Worm (Caenorhabditis elegans) whole organism, L1 larva: Measurements from ENCODE around the gene F48C5.2.

ENCODE experiments used
- C16A3.4 ChIP-seq: fragments of 150-350 bp; optimal IDR thresholded peaks from 2 replicates; lab custom pipeline; 2014; ENCODE audit warnings: missing biosample characterization, missing genetic modification characterization
- Y116A8C.19 ChIP-seq: sonication (generic microtip); optimal IDR thresholded peaks from 2 replicates; lab custom pipeline; 2016; ENCODE audit warnings: missing compliant biosample characterization, missing genetic modification characterization, borderline replicate concordance
- aha-1 ChIP-seq: fragments of 150-350 bp; optimal IDR thresholded peaks from 2 replicates; lab custom pipeline; 2014; ENCODE audit warnings: missing biosample characterization, missing genetic modification characterization
- ceh-63 ChIP-seq: fragments of 200-800 bp; sonication (Bioruptor generic); optimal IDR thresholded peaks from 2 replicates; lab custom pipeline; 2018; ENCODE audit warnings: mild to moderate bottlenecking, missing genetic modification characterization, missing compliant biosample characterization
- efl-1 ChIP-seq, 4 experiments: fragments of 150-350 bp; optimal IDR thresholded peaks in 3 of 4; peaks in 1 of 4; 1 replicate in 1 of 4; 2 replicates in 3 of 4; lab custom pipeline; 2014; ENCODE audit warnings: missing biosample characterization in 2 of 4, missing genetic modification characterization in 2 of 4, missing genetic modification reagents in 2 of 4
- egl-13 ChIP-seq: sonication (generic microtip); optimal IDR thresholded peaks from 2 replicates; lab custom pipeline; 2016; ENCODE audit warnings: missing genotype, missing genetic modification reagents, missing genetic modification characterization, missing compliant biosample characterization
- elt-2 ChIP-seq: sonication (generic microtip); optimal IDR thresholded peaks from 2 replicates; lab custom pipeline; 2016; ENCODE audit warnings: missing genetic modification characterization, mild to moderate bottlenecking, inconsistent platforms, missing compliant biosample characterization, missing genetic modification reagents
- elt-3 ChIP-seq, 6 experiments: fragments of 150-350 bp in 1 of 6; sonication (generic microtip); optimal IDR thresholded peaks; 2 replicates each; lab custom pipeline; 2017 to 2018; ENCODE audit warnings: missing biosample characterization in 6 of 6, missing genetic modification characterization in 6 of 6, inconsistent platforms in 1 of 6
- ets-5 ChIP-seq: fragments of 200-800 bp; sonication (Bioruptor generic); IDR thresholded peaks from 2 replicates; pipeline ENCODE4 v1.3.6; 2022; ENCODE audit warnings: missing genetic modification characterization, missing compliant biosample characterization
- fkh-10 ChIP-seq: sonication (generic microtip); optimal IDR thresholded peaks from 2 replicates; lab custom pipeline; 2017; ENCODE audit warnings: missing biosample characterization, missing genetic modification reagents, missing genetic modification characterization
- fkh-4 ChIP-seq: sonication (generic microtip); optimal IDR thresholded peaks from 2 replicates; lab custom pipeline; 2016; ENCODE audit warnings: missing compliant biosample characterization, missing genetic modification characterization, borderline replicate concordance
- fos-1 ChIP-seq: fragments of 150-350 bp; optimal IDR thresholded peaks from 2 replicates; lab custom pipeline; 2014; ENCODE audit warnings: missing biosample characterization, missing genetic modification characterization
- hlh-17 ChIP-seq: fragments of 200-800 bp; sonication (Bioruptor generic); optimal IDR thresholded peaks from 2 replicates; lab custom pipeline; 2018; ENCODE audit warnings: missing genetic modification characterization, mild to moderate bottlenecking, missing compliant biosample characterization, moderate library complexity, borderline replicate concordance
- irx-1 ChIP-seq: sonication (generic microtip); optimal IDR thresholded peaks from 2 replicates; lab custom pipeline; 2016; ENCODE audit warnings: missing genetic modification characterization, missing compliant biosample characterization
- lin-13 ChIP-seq: fragments of 150-350 bp; optimal IDR thresholded peaks from 2 replicates; lab custom pipeline; 2014; ENCODE audit warnings: missing biosample characterization, missing genetic modification reagents, missing genetic modification characterization
- lin-39 ChIP-seq: fragments of 150-350 bp; optimal IDR thresholded peaks from 2 replicates; lab custom pipeline; 2014; ENCODE audit warnings: missing biosample characterization, missing genetic modification reagents, missing genetic modification characterization
- lir-3 ChIP-seq: sonication (generic microtip); optimal IDR thresholded peaks from 2 replicates; lab custom pipeline; 2016; ENCODE audit warnings: mild to moderate bottlenecking, missing genetic modification characterization, moderate library complexity, missing compliant biosample characterization; ENCODE audit not compliant: poor library complexity
- lsy-2 ChIP-seq, 2 experiments: fragments of 150-350 bp; optimal IDR thresholded peaks; 2 replicates each; lab custom pipeline; 2014; ENCODE audit warnings: missing biosample characterization in 2 of 2, missing genetic modification characterization in 2 of 2
- mab-9 ChIP-seq: fragments of 200-800 bp; sonication (Bioruptor generic); IDR thresholded peaks from 2 replicates; pipeline ENCODE4 v1.3.6; 2022; ENCODE audit warnings: missing genetic modification reagents, missing genetic modification characterization, missing compliant biosample characterization
- nhr-11 ChIP-seq: fragments of 150-350 bp; optimal IDR thresholded peaks from 2 replicates; lab custom pipeline; 2014; ENCODE audit warnings: missing biosample characterization, missing genetic modification characterization
- nhr-12 ChIP-seq: sonication (generic microtip); optimal IDR thresholded peaks from 2 replicates; lab custom pipeline; 2017; ENCODE audit warnings: missing biosample characterization, missing genetic modification characterization
- nhr-19 ChIP-seq: fragments of 200-800 bp; sonication (Bioruptor generic); conservative IDR thresholded peaks from 2 replicates; pipeline ENCODE4 v1.3.6; 2022; ENCODE audit warnings: missing genetic modification characterization, missing compliant biosample characterization
- nhr-237 ChIP-seq: fragments of 150-350 bp; optimal IDR thresholded peaks from 2 replicates; lab custom pipeline; 2014; ENCODE audit warnings: missing biosample characterization, missing genetic modification characterization
- nhr-28 ChIP-seq: fragments of 150-350 bp; optimal IDR thresholded peaks from 2 replicates; lab custom pipeline; 2014; ENCODE audit warnings: missing biosample characterization, missing genetic modification characterization
- nhr-47 ChIP-seq: sonication (generic microtip); optimal IDR thresholded peaks from 2 replicates; lab custom pipeline; 2016; ENCODE audit warnings: mild to moderate bottlenecking, missing genetic modification characterization, moderate library complexity, missing compliant biosample characterization
- nhr-76 ChIP-seq: sonication (generic microtip); optimal IDR thresholded peaks from 2 replicates; lab custom pipeline; 2017; ENCODE audit warnings: missing biosample characterization, missing genetic modification characterization
- nhr-77 ChIP-seq: fragments of 150-350 bp; optimal IDR thresholded peaks from 2 replicates; lab custom pipeline; 2014; ENCODE audit warnings: missing biosample characterization, missing genetic modification characterization
- nhr-85 ChIP-seq: sonication (generic microtip); peaks from one replicate; lab custom pipeline; 2016; ENCODE audit warnings: missing genetic modification characterization, inconsistent platforms, missing compliant biosample characterization
- nhr-90 ChIP-seq: sonication (generic microtip); optimal IDR thresholded peaks from 2 replicates; lab custom pipeline; 2016; ENCODE audit warnings: mild to moderate bottlenecking, missing genetic modification characterization, missing compliant biosample characterization; ENCODE audit not compliant: poor library complexity
- pag-3 ChIP-seq: sonication (generic microtip); optimal IDR thresholded peaks from 2 replicates; lab custom pipeline; 2017; ENCODE audit warnings: missing genetic modification characterization, mild to moderate bottlenecking, missing compliant biosample characterization, antibody characterized with exemption, borderline replicate concordance; ENCODE audit not compliant: insufficient read depth
- pax-3 ChIP-seq: fragments of 200-800 bp; sonication (Bioruptor generic); optimal IDR thresholded peaks from 2 replicates; lab custom pipeline; 2018; ENCODE audit warnings: mild to moderate bottlenecking, missing genetic modification characterization, moderate library complexity, missing compliant biosample characterization
- pqm-1 ChIP-seq: sonication (generic microtip); optimal IDR thresholded peaks from 3 replicates; lab custom pipeline; 2017; ENCODE audit warnings: missing biosample characterization, missing genetic modification characterization
- skn-1 ChIP-seq: fragments of 150-350 bp; optimal IDR thresholded peaks from 2 replicates; lab custom pipeline; 2014; ENCODE audit warnings: missing biosample characterization, missing genetic modification characterization
- snpc-4 ChIP-seq: fragments of 150-350 bp; optimal IDR thresholded peaks from 2 replicates; lab custom pipeline; 2014; ENCODE audit warnings: missing biosample characterization, missing genetic modification characterization
- sox-4 ChIP-seq: sonication (generic microtip); optimal IDR thresholded peaks from 2 replicates; lab custom pipeline; 2016; ENCODE audit warnings: missing genetic modification characterization, missing compliant biosample characterization
- sptf-1 ChIP-seq: fragments of 150-350 bp; optimal IDR thresholded peaks from 2 replicates; lab custom pipeline; 2014; ENCODE audit warnings: missing biosample characterization, missing genetic modification characterization
- tlp-1 ChIP-seq: fragments of 150-350 bp; optimal IDR thresholded peaks from 2 replicates; lab custom pipeline; 2014; ENCODE audit warnings: missing biosample characterization, missing genetic modification characterization
- unc-130 ChIP-seq: fragments of 150-350 bp; optimal IDR thresholded peaks from 2 replicates; lab custom pipeline; 2017; ENCODE audit warnings: missing biosample characterization, missing genetic modification characterization, inconsistent platforms
- unc-62 ChIP-seq: fragments of 150-350 bp; optimal IDR thresholded peaks from 2 replicates; lab custom pipeline; 2014; ENCODE audit warnings: missing biosample characterization, missing genetic modification reagents, missing genetic modification characterization
- unc-86 ChIP-seq: sonication (generic microtip); optimal IDR thresholded peaks from 2 replicates; lab custom pipeline; 2016; ENCODE audit warnings: missing genetic modification characterization, missing compliant biosample characterization
- unc-98 ChIP-seq: fragments of 200-800 bp; sonication (Bioruptor generic); IDR thresholded peaks from 2 replicates; pipeline ENCODE4 v1.3.6; 2022; ENCODE audit warnings: missing genetic modification characterization, missing compliant biosample characterization
- vab-15 ChIP-seq: sonication (generic microtip); optimal IDR thresholded peaks from 2 replicates; lab custom pipeline; 2017; ENCODE audit warnings: missing genotype, mild to moderate bottlenecking, missing genetic modification characterization, missing compliant biosample characterization
- zag-1 ChIP-seq: fragments of 150-350 bp; optimal IDR thresholded peaks from 2 replicates; lab custom pipeline; 2014; ENCODE audit warnings: missing biosample characterization, missing genetic modification characterization
- ztf-11 ChIP-seq, 2 experiments: sonication (generic microtip); optimal IDR thresholded peaks; 2 replicates each; lab custom pipeline; 2016 to 2017; ENCODE audit warnings: missing genetic modification characterization in 2 of 2, missing biosample characterization in 1 of 2, missing compliant biosample characterization in 1 of 2
- ztf-4 ChIP-seq: fragments of 150-350 bp; optimal IDR thresholded peaks from 2 replicates; lab custom pipeline; 2014; ENCODE audit warnings: missing biosample characterization, missing genetic modification characterization

The F48C5.2 gene

ce11 chrX:11414837-11415550 is 39.1 kb downstream of the F48C5.2 start, which contains the start of gene pek-1 (continued):
- TF ChIP-seq nhr-90 (tag; lab: Kevin White, UChicago) (peak; percentile 55), irx-1 (tag; lab: Kevin White, UChicago) (peak; percentile 52), lir-3 (peak; percentile 48), fos-1 (tag; lab: Kevin White, UChicago) (no peak), Y116A8C.19 (no peak), mab-9 (GFP tag; lab: Robert Waterston, UW) (no peak), elt-3 (tag; optimal IDR thresholded peaks at IDR 0.05; lab: Kevin White, UChicago) (peak in 1 of 6 experiments; percentile 9), C16A3.4 (tag; lab: Kevin White, UChicago) (peak; percentile 10), ets-5 (no peak), nhr-76 (tag; lab: Kevin White, UChicago) (no peak), elt-2 (tag; lab: Kevin White, UChicago) (peak; percentile 52), hlh-17 (GFP tag; lab: Kevin White, UChicago) (no peak), skn-1 (tag; lab: Kevin White, UChicago) (peak; percentile 22), snpc-4 (tag; lab: Kevin White, UChicago) (no peak), nhr-85 (tag; lab: Kevin White, UChicago) (peak; percentile 86), tlp-1 (tag; lab: Kevin White, UChicago) (no peak), lin-39 (tag; lab: Kevin White, UChicago) (peak; percentile 73), efl-1 (optimal IDR thresholded peaks at IDR 0.05; lab: Kevin White, UChicago) (peak; percentile 5 to 12), efl-1 (GFP tag; optimal IDR thresholded peaks at IDR 0.05 in 1 of 2; lab: Kevin White, UChicago) (peak; percentile 4 to 95), nhr-77 (tag; lab: Kevin White, UChicago) (peak; percentile 36), ztf-4 (tag; lab: Kevin White, UChicago) (peak; percentile 17), nhr-237 (no peak), unc-98 (GFP tag; lab: Robert Waterston, UW) (no peak), pqm-1 (tag; lab: Kevin White, UChicago) (no peak), nhr-12 (no peak), egl-13 (peak; percentile 15), ztf-11 (tag; optimal IDR thresholded peaks at IDR 0.05; lab: Kevin White, UChicago) (peak in 1 of 2 experiments; percentile 35), zag-1 (no peak), sox-4 (no peak), unc-86 (tag; lab: Kevin White, UChicago) (no peak), nhr-28 (tag; lab: Kevin White, UChicago) (no peak), vab-15 (tag; lab: Kevin White, UChicago) (no peak), ceh-63 (GFP tag; lab: Kevin White, UChicago) (no peak), nhr-47 (peak; percentile 56)
- TF ChIP-seq, all 84 proteins: peak for 39

DNA sequence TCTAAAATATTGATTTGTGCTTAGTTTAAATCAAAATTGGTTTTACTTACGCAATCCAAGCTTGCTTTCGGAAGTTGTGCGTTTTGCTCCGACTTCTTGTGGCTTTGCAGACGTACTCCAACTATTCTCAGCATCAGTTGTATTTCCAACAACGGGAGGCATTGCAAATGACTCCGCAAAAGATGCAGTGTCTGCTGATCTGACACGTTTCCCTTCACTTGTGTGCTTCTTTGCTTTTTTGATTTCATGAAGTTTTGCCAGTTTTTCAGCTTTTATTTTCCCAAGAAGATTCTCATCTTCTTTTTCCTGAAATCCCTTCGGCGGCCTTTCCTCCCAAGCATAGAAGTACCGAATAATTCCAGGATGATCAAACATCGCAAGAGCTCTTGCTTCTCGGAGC is 42.5 kb downstream of the F48C5.2 start:
- TF ChIP-seq sptf-1 (tag; lab: Kevin White, UChicago) (no peak), ceh-63 (GFP tag; lab: Kevin White, UChicago) (no peak), lsy-2 (tag; optimal IDR thresholded peaks at IDR 0.05; lab: Kevin White, UChicago) (no peak), nhr-76 (tag; lab: Kevin White, UChicago) (no peak), aha-1 (tag; lab: Kevin White, UChicago) (no peak), lin-13 (GFP tag; lab: Kevin White, UChicago) (no peak), ets-5 (no peak), pag-3 (tag; lab: Kevin White, UChicago) (no peak), fkh-10 (GFP tag; lab: Kevin White, UChicago) (no peak), unc-130 (no peak), C16A3.4 (tag; lab: Kevin White, UChicago) (no peak), nhr-11 (tag; lab: Kevin White, UChicago) (no peak), unc-62 (GFP tag; lab: Kevin White, UChicago) (no peak), nhr-19 (no peak), pax-3 (tag; lab: Kevin White, UChicago) (no peak), tlp-1 (tag; lab: Kevin White, UChicago) (no peak), hlh-17 (GFP tag; lab: Kevin White, UChicago) (no peak), fkh-4 (tag; lab: Kevin White, UChicago) (no peak)
